Worm (Caenorhabditis elegans): ENCODE measurements around the gene mrpl-20.

Gene mrpl-20

DNA sequence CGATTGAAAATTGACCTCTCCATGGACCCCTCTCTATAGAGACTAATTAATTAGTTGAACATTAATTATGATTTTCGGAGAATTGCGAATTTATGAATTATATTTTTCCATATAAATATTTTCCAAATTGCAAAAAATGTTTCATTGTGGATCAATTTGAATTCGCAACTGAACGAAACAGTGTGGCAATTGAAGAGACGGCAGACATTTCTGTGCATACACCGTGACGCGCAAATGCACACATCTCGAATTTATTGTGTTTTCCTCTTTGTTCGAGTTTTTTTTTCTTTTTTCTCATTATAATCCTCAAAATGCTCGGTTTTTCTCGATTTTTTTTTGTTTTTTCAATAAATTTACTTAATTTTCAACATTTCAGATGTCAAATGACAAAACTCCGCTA lies 31.1 kb downstream of the mrpl-20 start, which contains the start of gene Y48C3A.20 (continued):
- TF ChIP-seq lin-26 (GFP tag; IDR thresholded peaks at IDR 0.05) (no peak), aptf-3 (GFP tag; IDR thresholded peaks at IDR 0.05) (no peak), somi-1 (GFP tag; optimal IDR thresholded peaks at IDR 0.05) (no peak), bed-2 (GFP tag; IDR thresholded peaks at IDR 0.05) (no peak), repo-1 (tag; optimal IDR thresholded peaks at IDR 0.05) (no peak), madf-8 (GFP tag; conservative IDR thresholded peaks at IDR 0.05) (no peak), ccch-3 (GFP tag; optimal IDR thresholded peaks at IDR 0.05) (no peak), zfh-2 (GFP tag; conservative IDR thresholded peaks at IDR 0.05) (no peak), madf-10 (tag; optimal IDR thresholded peaks at IDR 0.05) (no peak), hlh-12 (tag; optimal IDR thresholded peaks at IDR 0.05) (no peak), xnd-1 (tag; optimal IDR thresholded peaks at IDR 0.05) (peak; percentile 43), ceh-91 (GFP tag; IDR thresholded peaks at IDR 0.05) (no peak; the same call in 1 of the 2 replicates), hlh-26 (GFP tag; conservative IDR thresholded peaks at IDR 0.05) (no peak), Y53G8AR.9 (GFP tag; conservative IDR thresholded peaks at IDR 0.05) (no peak), dox-1 (GFP tag; IDR thresholded peaks at IDR 0.05) (no peak), unc-62 (GFP tag; optimal IDR thresholded peaks at IDR 0.05) (no peak), rcor-1 (GFP tag; IDR thresholded peaks at IDR 0.05) (no peak; the same call in 1 of the 2 replicates), ztf-22 (GFP tag; optimal IDR thresholded peaks at IDR 0.05) (no peak), egl-44 (GFP tag; IDR thresholded peaks at IDR 0.05) (no peak), F57C9.4 (tag; optimal IDR thresholded peaks at IDR 0.05) (no peak), ZK185.1 (tag; optimal IDR thresholded peaks at IDR 0.05; ENCODE audit: poor library complexity, severe bottlenecking) (no peak), ekl-4 (GFP tag; IDR thresholded peaks at IDR 0.05) (no peak; the same call in 1 of the 2 replicates), hmg-20 (GFP tag; IDR thresholded peaks at IDR 0.05) (no peak), B0035.1 (tag; optimal IDR thresholded peaks at IDR 0.05) (no peak), cebp-1 (GFP tag; IDR thresholded peaks at IDR 0.05) (no peak), cebp-1 (tag; optimal IDR thresholded peaks at IDR 0.05) (no peak), T26A5.8 (tag; optimal IDR thresholded peaks at IDR 0.05) (no peak), F37B4.10 (GFP tag; IDR thresholded peaks at IDR 0.05) (no peak), die-1 (tag; optimal IDR thresholded peaks at IDR 0.05) (no peak), T07F8.4 (tag; optimal IDR thresholded peaks at IDR 0.05) (no peak), fkh-3 (tag; optimal IDR thresholded peaks at IDR 0.05) (no peak), F23B12.7 (tag; optimal IDR thresholded peaks at IDR 0.05; ENCODE audit: insufficient read depth) (peak; percentile 51), lin-54 (GFP tag; optimal IDR thresholded peaks at IDR 0.05) (peak; percentile 83), mes-4 (tag; optimal IDR thresholded peaks at IDR 0.05) (no peak), C17E4.6 (GFP tag; IDR thresholded peaks at IDR 0.05) (no peak), hmg-1.2 (GFP tag; IDR thresholded peaks at IDR 0.05) (peak; percentile 100), ceh-40 (GFP tag; IDR thresholded peaks at IDR 0.05) (no peak), attf-5 (GFP tag; optimal IDR thresholded peaks at IDR 0.05) (no peak), F10E7.11 (tag; optimal IDR thresholded peaks at IDR 0.05) (no peak), ceh-100 (GFP tag; IDR thresholded peaks at IDR 0.05) (peak; percentile 42; the same call in 1 of the 2 replicates), ztf-3 (GFP tag; optimal IDR thresholded peaks at IDR 0.05) (no peak), rpc-1 (optimal IDR thresholded peaks at IDR 0.05) (no peak), rpc-1 (tag; optimal IDR thresholded peaks at IDR 0.05) (no peak), B0019.2 (GFP tag; conservative IDR thresholded peaks at IDR 0.05) (no peak), akir-1 (GFP tag; optimal IDR thresholded peaks at IDR 0.05) (no peak), hsf-1 (GFP tag; IDR thresholded peaks at IDR 0.05) (no peak), F55B11.4 (tag; optimal IDR thresholded peaks at IDR 0.05; ENCODE audit: borderline replicate concordance, insufficient read depth) (no peak), sea-2 (GFP tag; IDR thresholded peaks at IDR 0.05) (no peak), egl-18 (GFP tag; IDR thresholded peaks at IDR 0.05) (no peak), tbp1 (GFP tag; optimal IDR thresholded peaks at IDR 0.05) (no peak), nhr-80 (tag; optimal IDR thresholded peaks at IDR 0.05) (no peak)

Measured in whole organism, young adult.